Fruit fly (Drosophila melanogaster) whole organism: Measurements from ENCODE around the gene sds22.

Experiments used
- EcR ChIP-seq, 2 experiments: fragments of >200 bp; optimal IDR thresholded peaks; 2 replicates each; lab custom pipeline; 2017; ENCODE audit warnings: missing biosample characterization in 2 of 2, missing genetic modification characterization in 2 of 2, missing genetic modification reagents in 2 of 2
- psq ChIP-seq: fragments of >200 bp; optimal IDR thresholded peaks from 2 replicates; lab custom pipeline; 2017
- usp ChIP-seq: fragments of >200 bp; optimal IDR thresholded peaks from 2 replicates; lab custom pipeline; 2017; ENCODE audit warnings: missing biosample characterization, missing genetic modification characterization, mixed read lengths

DNA sequence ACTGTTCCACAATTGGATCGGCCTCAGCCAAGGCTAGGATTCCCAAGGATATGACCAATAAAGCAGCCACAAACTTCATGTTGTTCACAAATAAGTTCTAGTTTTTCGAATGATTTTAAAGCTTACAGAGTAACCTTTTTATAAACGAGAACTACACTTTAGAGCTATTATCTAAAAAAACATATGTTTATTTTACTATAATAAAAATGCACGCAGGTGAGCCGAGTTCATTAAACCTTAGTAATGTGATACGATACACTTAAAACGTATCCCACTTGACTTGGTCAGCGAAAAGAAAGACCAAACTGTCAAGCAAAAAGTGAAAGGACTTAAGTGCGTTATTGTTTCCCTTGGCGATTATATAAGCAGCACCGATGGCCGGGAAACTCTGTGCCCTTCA, 42.9 kb downstream of the sds22 start, which contains the start of gene CG44090:
- TF ChIP-seq usp (GFP tag; lab: Kevin White, UChicago) (no peak), psq (lab: Kevin White, UChicago) (no peak), EcR (GFP tag; optimal IDR thresholded peaks at IDR 0.05; lab: Kevin White, UChicago) (no peak)
